Worm (Caenorhabditis elegans) whole organism, early embryonic: ENCODE results near the gene W01D2.1.

Experiments used
- B0310.2 ChIP-seq: sonication (generic microtip); optimal IDR thresholded peaks from 2 replicates; lab custom pipeline; 2016; ENCODE audit warnings: mild to moderate bottlenecking, missing genetic modification characterization, missing compliant biosample characterization
- F13C5.2 ChIP-seq: sonication (generic microtip); optimal IDR thresholded peaks from 2 replicates; lab custom pipeline; 2017; ENCODE audit warnings: mild to moderate bottlenecking, missing genetic modification characterization, inconsistent platforms, missing compliant biosample characterization
- aly-1 ChIP-seq: sonication (generic microtip); optimal IDR thresholded peaks from 2 replicates; lab custom pipeline; 2016; ENCODE audit warnings: missing genetic modification characterization, missing compliant biosample characterization
- ama-1 ChIP-seq: fragments of 150-350 bp; optimal IDR thresholded peaks from 2 replicates; lab custom pipeline; 2014
- ceh-13 ChIP-seq: fragments of 200-800 bp; sonication (Bioruptor generic); optimal IDR thresholded peaks from 2 replicates; lab custom pipeline; 2018; ENCODE audit warnings: mild to moderate bottlenecking, missing genetic modification characterization, missing compliant biosample characterization
- flt-1 ChIP-seq: fragments of 200-800 bp; sonication (Bioruptor generic); IDR thresholded peaks from 2 replicates; pipeline ENCODE4 v1.3.6; 2022; ENCODE audit warnings: missing genetic modification characterization, missing compliant biosample characterization
- hmbx-1 ChIP-seq: sonication (generic microtip); optimal IDR thresholded peaks from 2 replicates; lab custom pipeline; 2016; ENCODE audit warnings: mild to moderate bottlenecking, missing genetic modification characterization, missing compliant biosample characterization
- hmg-4 ChIP-seq: fragments of 200-800 bp; sonication (Bioruptor generic); optimal IDR thresholded peaks from 2 replicates; lab custom pipeline; 2018; ENCODE audit warnings: mild to moderate bottlenecking, missing genetic modification characterization, missing compliant biosample characterization
- hnd-1 ChIP-seq: sonication (generic microtip); optimal IDR thresholded peaks from 2 replicates; lab custom pipeline; 2016; ENCODE audit warnings: missing genetic modification characterization, missing compliant biosample characterization
- pes-1 ChIP-seq: fragments of 200-800 bp; sonication (Bioruptor generic); IDR thresholded peaks from 2 replicates; pipeline ENCODE4 v1.3.6; 2022; ENCODE audit warnings: missing genetic modification reagents, missing genetic modification characterization, missing compliant biosample characterization
- scrt-1 ChIP-seq: fragments of 200-800 bp; sonication (Bioruptor generic); IDR thresholded peaks from 2 replicates; pipeline ENCODE4 v1.3.6; 2022; ENCODE audit warnings: missing genetic modification characterization, missing compliant biosample characterization
- sea-1 ChIP-seq: fragments of 200-800 bp; sonication (Bioruptor generic); conservative IDR thresholded peaks from 2 replicates; pipeline ENCODE4 v1.3.6; 2022; ENCODE audit warnings: missing genetic modification characterization, missing compliant biosample characterization
- tbx-37 ChIP-seq: fragments of 200-800 bp; sonication (Bioruptor generic); conservative IDR thresholded peaks from 2 replicates; pipeline ENCODE4 v1.3.6; 2022; ENCODE audit warnings: missing genetic modification reagents, missing genetic modification characterization, missing compliant biosample characterization
- tra-4 ChIP-seq: sonication (generic microtip); optimal IDR thresholded peaks from 2 replicates; lab custom pipeline; 2017; ENCODE audit warnings: missing genetic modification characterization, missing compliant biosample characterization

DNA sequence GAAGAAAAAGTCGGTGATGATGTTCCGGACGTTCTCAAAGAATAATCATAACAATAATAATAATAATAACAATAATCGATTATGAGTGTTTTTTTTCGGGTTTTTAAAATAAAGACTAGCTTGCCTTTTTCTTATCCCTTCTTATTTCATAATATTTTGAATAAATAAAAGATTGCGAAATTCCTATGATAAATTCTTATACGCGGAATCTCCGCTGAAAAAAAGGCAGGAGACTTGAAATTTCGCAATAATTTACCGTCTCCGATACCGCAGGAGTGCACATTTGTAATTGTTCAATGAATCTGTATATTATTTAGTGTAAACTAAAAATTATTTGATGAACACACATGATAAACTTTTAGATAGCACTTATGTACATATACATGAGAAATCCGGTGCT lies 22.8 kb upstream of the W01D2.1 start:
- TF ChIP-seq aly-1 (no peak), ama-1 (lab: Kevin White, UChicago) (no peak), hmg-4 (no peak), ceh-13 (no peak), hmbx-1 (tag; lab: Kevin White, UChicago) (no peak), pes-1 (GFP tag; lab: Robert Waterston, UW) (no peak), scrt-1 (GFP tag; lab: Robert Waterston, UW) (no peak), tbx-37 (GFP tag; lab: Robert Waterston, UW) (no peak), flt-1 (GFP tag; lab: Robert Waterston, UW) (no peak), sea-1 (GFP tag; lab: Robert Waterston, UW) (no peak), hnd-1 (no peak), B0310.2 (tag; lab: Kevin White, UChicago) (no peak), tra-4 (tag; lab: Kevin White, UChicago) (no peak), F13C5.2 (tag; lab: Kevin White, UChicago) (no peak)
